Fruit fly (Drosophila melanogaster): ENCODE data around the gene GABA-B-R1.

The GABA-B-R1 gene

dm6 chr2L:15001847-15002246 lies 14.3 kb upstream of the GABA-B-R1 start:
- peak; percentile 59 for TF ChIP-seq Eip78C (GFP tag)
- no peak for TF ChIP-seq lz (GFP tag; optimal IDR thresholded peaks at IDR 0.05)
- TF ChIP-seq Hr4 (GFP tag; optimal IDR thresholded peaks at IDR 0.05), result peak; percentile 19

DNA sequence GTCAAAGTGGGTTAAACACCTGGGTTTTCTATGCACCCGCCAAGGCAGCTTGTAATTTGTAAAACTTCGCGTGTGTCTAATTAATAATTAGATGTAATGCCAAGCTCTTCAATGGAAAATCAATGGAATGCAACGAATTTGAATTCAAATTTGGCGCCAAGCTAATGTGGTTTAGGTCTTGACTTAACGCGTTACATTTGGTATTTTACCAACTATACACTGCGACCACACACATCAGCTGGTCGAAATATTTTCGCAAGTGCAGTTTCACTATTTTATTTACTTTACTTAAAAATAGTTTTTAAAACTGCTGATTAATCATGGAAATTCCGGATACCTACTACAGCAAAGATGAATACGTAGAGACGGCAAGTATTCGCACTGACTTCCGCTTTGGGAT lies 10.6 kb upstream of the GABA-B-R1 start, which contains the start of gene DCTN5-p25:
Gene DCTN5-p25, plus strand, starts transcription at position 229 of the 400 bp plus-strand sequence.
- TF ChIP-seq fkh (GFP tag; optimal IDR thresholded peaks at IDR 0.05) (peak; percentile 64), topi (GFP tag; optimal IDR thresholded peaks at IDR 0.05) (no peak)

- no peak for TF ChIP-seq CG8119 (GFP tag; IDR thresholded peaks at IDR 0.05)
- TF ChIP-seq CG16779 (tag; optimal IDR thresholded peaks at IDR 0.05), result no peak
- TF ChIP-seq acj6 (GFP tag; optimal IDR thresholded peaks at IDR 0.05), result no peak
- no peak for TF ChIP-seq Smox (GFP tag; optimal IDR thresholded peaks at IDR 0.05)
- TF ChIP-seq CG6854 (GFP tag; optimal IDR thresholded peaks at IDR 0.05), result no peak
- TF ChIP-seq ss (GFP tag; optimal IDR thresholded peaks at IDR 0.05), result no peak
Measured at dm6 chr2L:15007331-15007863, 8.7 kb upstream of the GABA-B-R1 start, which contains the start of the genes Ankrd49 and NC2beta. TSS of gene Ankrd49 (minus strand) at chr2L:15007431. TSS of gene NC2beta (plus strand) at chr2L:15007813.

dm6 chr2L:15008034-15008433 lies 8.1 kb upstream of the GABA-B-R1 start:
- no peak for TF ChIP-seq vri (GFP tag; optimal IDR thresholded peaks at IDR 0.05)
- TF ChIP-seq Gug (GFP tag; IDR thresholded peaks at IDR 0.05), result no peak
- TF ChIP-seq CG6854 (GFP tag; optimal IDR thresholded peaks at IDR 0.05), result no peak
- TF ChIP-seq CG11294 (GFP tag; IDR thresholded peaks at IDR 0.05), result no peak
- TF ChIP-seq Eip78C (GFP tag), result no peak
- no peak for TF ChIP-seq salr (GFP tag; optimal IDR thresholded peaks at IDR 0.05)
- no peak for TF ChIP-seq CG6163 (GFP tag; IDR thresholded peaks at IDR 0.05)
- TF ChIP-seq topi (GFP tag; optimal IDR thresholded peaks at IDR 0.05), result no peak
- TF ChIP-seq fkh (GFP tag; optimal IDR thresholded peaks at IDR 0.05), result no peak
- no peak for TF ChIP-seq CG11902 (GFP tag; optimal IDR thresholded peaks at IDR 0.05)
- TF ChIP-seq CG9139 (GFP tag; optimal IDR thresholded peaks at IDR 0.05), result no peak
- no peak for TF ChIP-seq esn (GFP tag; optimal IDR thresholded peaks at IDR 0.05)
- no peak for TF ChIP-seq fd59A (GFP tag; optimal IDR thresholded peaks at IDR 0.05)
- TF ChIP-seq CG7368 (GFP tag; optimal IDR thresholded peaks at IDR 0.05), result no peak
- no peak for TF ChIP-seq eg (GFP tag; IDR thresholded peaks at IDR 0.05)
- TF ChIP-seq CG6808 (GFP tag; optimal IDR thresholded peaks at IDR 0.05), result no peak
- no peak for TF ChIP-seq CG4318 (GFP tag; optimal IDR thresholded peaks at IDR 0.05)

DNA sequence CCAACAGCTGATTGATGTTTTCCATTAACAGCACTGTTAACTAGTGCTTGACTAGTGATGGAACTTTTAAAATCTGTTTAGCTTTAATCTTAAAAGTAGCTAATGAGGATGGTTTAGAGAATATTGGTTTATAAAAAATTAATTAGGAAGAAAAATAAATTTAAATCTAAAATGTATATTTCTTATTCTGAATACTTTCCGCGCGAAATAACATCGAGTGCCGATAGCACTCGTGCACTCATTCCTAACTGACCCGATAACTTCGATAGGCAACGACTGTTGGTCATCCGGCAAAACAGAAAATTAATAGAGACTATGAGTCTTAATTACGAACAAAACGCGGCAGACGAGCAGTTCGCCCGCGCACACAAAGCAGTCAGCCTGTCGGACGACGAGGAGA lies 6.4 kb upstream of the GABA-B-R1 start, which contains the start of the genes THG and Rnmt:
Gene THG, minus strand, starts transcription at position 22 of the 400 bp plus-strand sequence.
Gene Rnmt, plus strand, starts transcription at position 237 of the 400 bp plus-strand sequence.
- TF ChIP-seq Sox102F (GFP tag; optimal IDR thresholded peaks at IDR 0.05), result no peak
- TF ChIP-seq CG16779 (tag; optimal IDR thresholded peaks at IDR 0.05), result no peak
- peak; percentile 69; the same call in 1 of the 2 replicates for TF ChIP-seq Gug (GFP tag; IDR thresholded peaks at IDR 0.05)
- TF ChIP-seq cyc (GFP tag; optimal IDR thresholded peaks at IDR 0.05), result peak; percentile 71
- TF ChIP-seq topi (GFP tag; optimal IDR thresholded peaks at IDR 0.05), result peak; percentile 67
- no peak for TF ChIP-seq CG32006 (GFP tag; optimal IDR thresholded peaks at IDR 0.05)
- peak; percentile 82 for TF ChIP-seq Eip75B (GFP tag; optimal IDR thresholded peaks at IDR 0.05)
- TF ChIP-seq Eip93F (GFP tag; optimal IDR thresholded peaks at IDR 0.05), result no peak
- peak; percentile 66 for TF ChIP-seq CG34406 (GFP tag; optimal IDR thresholded peaks at IDR 0.05)
- peak; percentile 6 for TF ChIP-seq dac (GFP tag; optimal IDR thresholded peaks at IDR 0.05)
- TF ChIP-seq vri (GFP tag; optimal IDR thresholded peaks at IDR 0.05), result no peak
- TF ChIP-seq CG31627 (GFP tag; optimal IDR thresholded peaks at IDR 0.05), result peak; percentile 72
- peak; percentile 72 for TF ChIP-seq lz (GFP tag; optimal IDR thresholded peaks at IDR 0.05)
- peak; percentile 29 for TF ChIP-seq CG8319 (GFP tag; optimal IDR thresholded peaks at IDR 0.05)
- TF ChIP-seq Hr38 (GFP tag; optimal IDR thresholded peaks at IDR 0.05), result no peak
- peak; percentile 88 for TF ChIP-seq Eip78C (GFP tag)
- peak; percentile 78 for TF ChIP-seq achi (GFP tag; optimal IDR thresholded peaks at IDR 0.05)
- peak; percentile 19 for TF ChIP-seq CG11902 (GFP tag; optimal IDR thresholded peaks at IDR 0.05)
- TF ChIP-seq CG3032 (tag; optimal IDR thresholded peaks at IDR 0.05), result peak; percentile 70
- TF ChIP-seq CG11762 (GFP tag; optimal IDR thresholded peaks at IDR 0.05; ENCODE audit: insufficient read depth), result no peak
- TF ChIP-seq CG8119 (GFP tag; IDR thresholded peaks at IDR 0.05), result no peak; the same call in 2 of the 3 replicates
- TF ChIP-seq ss (GFP tag; optimal IDR thresholded peaks at IDR 0.05), result no peak
- TF ChIP-seq CG6808 (GFP tag; optimal IDR thresholded peaks at IDR 0.05), result no peak
- TF ChIP-seq Hr39 (GFP tag; optimal IDR thresholded peaks at IDR 0.05), result peak; percentile 59
- no peak for TF ChIP-seq fd85E (GFP tag; optimal IDR thresholded peaks at IDR 0.05)
- TF ChIP-seq dsx (GFP tag; optimal IDR thresholded peaks at IDR 0.05; ENCODE audit: poor library complexity, severe bottlenecking), result no peak
- no peak for TF ChIP-seq CG6276 (GFP tag; optimal IDR thresholded peaks at IDR 0.05)
- TF ChIP-seq CG6163 (GFP tag; IDR thresholded peaks at IDR 0.05), result peak; percentile 73
- TF ChIP-seq net (GFP tag; optimal IDR thresholded peaks at IDR 0.05), result peak; percentile 61

All from whole organism, prepupa.